Worm (Caenorhabditis elegans) whole organism, L4 larva: ENCODE results near the gene pyk-2.

Source experiments
- F10B5.3 ChIP-seq: sonication (generic microtip); optimal IDR thresholded peaks from 2 replicates; lab custom pipeline; 2016; ENCODE audit warnings: mild to moderate bottlenecking, missing genetic modification characterization, missing compliant biosample characterization
- F26F4.8 ChIP-seq: fragments of 200-800 bp; sonication (Bioruptor generic); conservative IDR thresholded peaks from 2 replicates; pipeline ENCODE4 v1.3.6; 2022; ENCODE audit warnings: missing genetic modification characterization, missing compliant biosample characterization
- T20F7.1 ChIP-seq: fragments of 200-800 bp; sonication (Bioruptor generic); optimal IDR thresholded peaks from 2 replicates; lab custom pipeline; 2018; ENCODE audit warnings: mild to moderate bottlenecking, missing genetic modification characterization, missing compliant biosample characterization
- T26A8.4 ChIP-seq: fragments of 200-800 bp; sonication (Bioruptor generic); IDR thresholded peaks from 2 replicates; pipeline ENCODE4 v1.3.6; 2022; ENCODE audit warnings: missing genetic modification characterization, missing compliant biosample characterization
- Y48G9A.11 ChIP-seq: fragments of 200-800 bp; sonication (Bioruptor generic); IDR thresholded peaks from 2 replicates; pipeline ENCODE4 v1.3.6; 2022; ENCODE audit warnings: missing genetic modification reagents, missing genetic modification characterization, missing compliant biosample characterization
- Y5F2A.4 ChIP-seq: fragments of 200-800 bp; sonication (Bioruptor generic); optimal IDR thresholded peaks from 2 replicates; lab custom pipeline; 2018; ENCODE audit warnings: mild to moderate bottlenecking, missing genetic modification characterization, missing compliant biosample characterization
- aha-1 ChIP-seq: fragments of 150-350 bp; peaks from one replicate; lab custom pipeline; 2014; ENCODE audit warnings: missing biosample characterization, missing genetic modification characterization
- ceh-20 ChIP-seq: fragments of 200-800 bp; sonication (Bioruptor generic); IDR thresholded peaks from 2 replicates; pipeline ENCODE4 v1.3.6; 2022; ENCODE audit warnings: missing genetic modification reagents, missing genetic modification characterization, missing compliant biosample characterization
- ceh-28 ChIP-seq: fragments of 150-350 bp; optimal IDR thresholded peaks from 2 replicates; lab custom pipeline; 2014; ENCODE audit warnings: missing biosample characterization, missing genetic modification reagents, missing genetic modification characterization
- ctbp-1 ChIP-seq: fragments of 200-800 bp; sonication (Bioruptor generic); IDR thresholded peaks from 2 replicates; pipeline ENCODE4 v1.3.6; 2022; ENCODE audit warnings: missing genetic modification reagents, missing genetic modification characterization, missing compliant biosample characterization
- daf-12 ChIP-seq: fragments of 150-350 bp; optimal IDR thresholded peaks from 2 replicates; lab custom pipeline; 2014; ENCODE audit warnings: missing biosample characterization, missing genetic modification reagents, missing genetic modification characterization
- daf-16 ChIP-seq, 3 experiments: sonication (generic microtip); optimal IDR thresholded peaks; 2 replicates each; lab custom pipeline; 2016 to 2017; ENCODE audit warnings: missing genetic modification characterization in 3 of 3, missing genetic modification reagents in 3 of 3, mild to moderate bottlenecking in 2 of 3, missing compliant biosample characterization in 2 of 3, missing biosample characterization in 1 of 3, moderate library complexity in 1 of 3
- dmd-9 ChIP-seq: fragments of 200-800 bp; sonication (Bioruptor generic); IDR thresholded peaks from 2 replicates; pipeline ENCODE4 v1.3.6; 2022; ENCODE audit warnings: missing genetic modification reagents, missing genetic modification characterization, missing compliant biosample characterization
- dpl-1 ChIP-seq: fragments of 150-350 bp; optimal IDR thresholded peaks from 2 replicates; lab custom pipeline; 2014; ENCODE audit warnings: missing biosample characterization, missing genetic modification reagents, missing genetic modification characterization
- jun-1 ChIP-seq: fragments of 150-350 bp; optimal IDR thresholded peaks from 2 replicates; lab custom pipeline; 2014; ENCODE audit warnings: missing biosample characterization, missing genetic modification reagents, missing genetic modification characterization
- lim-7 ChIP-seq: fragments of 200-800 bp; sonication (Bioruptor generic); IDR thresholded peaks from 2 replicates; pipeline ENCODE4 v1.3.6; 2022; ENCODE audit warnings: missing genetic modification characterization, missing compliant biosample characterization
- lin-29 ChIP-seq: fragments of 200-800 bp; sonication (Bioruptor generic); IDR thresholded peaks from 2 replicates; pipeline ENCODE4 v1.3.6; 2022; ENCODE audit warnings: missing genetic modification reagents, missing genetic modification characterization, missing compliant biosample characterization
- madf-9 ChIP-seq: fragments of 200-800 bp; sonication (Bioruptor generic); conservative IDR thresholded peaks from 2 replicates; pipeline ENCODE4 v1.3.6; 2022; ENCODE audit warnings: missing genetic modification reagents, missing genetic modification characterization, missing compliant biosample characterization
- mdt-29 ChIP-seq: fragments of 200-800 bp; sonication (Bioruptor generic); IDR thresholded peaks from 2 replicates; pipeline ENCODE4 v1.3.6; 2022; ENCODE audit warnings: missing genetic modification reagents, missing genetic modification characterization, missing compliant biosample characterization
- mxl-2 ChIP-seq: fragments of 200-800 bp; sonication (Bioruptor generic); conservative IDR thresholded peaks from 2 replicates; pipeline ENCODE4 v1.3.6; 2022; ENCODE audit warnings: missing genetic modification reagents, missing genetic modification characterization, missing compliant biosample characterization
- mxl-3 ChIP-seq: fragments of 200-800 bp; sonication (Bioruptor generic); optimal IDR thresholded peaks from 2 replicates; lab custom pipeline; 2018; ENCODE audit warnings: mild to moderate bottlenecking, missing genetic modification characterization, missing compliant biosample characterization
- nhr-10 ChIP-seq: fragments of 150-350 bp; optimal IDR thresholded peaks from 2 replicates; lab custom pipeline; 2014; ENCODE audit warnings: missing biosample characterization, missing genetic modification characterization
- nhr-111 ChIP-seq: fragments of 200-800 bp; sonication (Bioruptor generic); optimal IDR thresholded peaks from 2 replicates; lab custom pipeline; 2018; ENCODE audit warnings: mild to moderate bottlenecking, missing genetic modification characterization, missing compliant biosample characterization
- nhr-28 ChIP-seq: fragments of 150-350 bp; optimal IDR thresholded peaks from 2 replicates; lab custom pipeline; 2014; ENCODE audit warnings: missing biosample characterization, missing genetic modification characterization
- php-3 ChIP-seq: fragments of 200-800 bp; sonication (Bioruptor generic); IDR thresholded peaks from 2 replicates; pipeline ENCODE4 v1.3.6; 2022; ENCODE audit warnings: missing genetic modification reagents, missing genetic modification characterization, missing compliant biosample characterization
- rbr-2 ChIP-seq: sonication (generic microtip); optimal IDR thresholded peaks from 2 replicates; lab custom pipeline; 2016; ENCODE audit warnings: missing genotype, missing genetic modification characterization, missing compliant biosample characterization
- saeg-2 ChIP-seq: fragments of 200-800 bp; sonication (Bioruptor generic); IDR thresholded peaks from 2 replicates; pipeline ENCODE4 v1.3.6; 2022; ENCODE audit warnings: missing genetic modification reagents, missing genetic modification characterization, missing compliant biosample characterization
- snpc-4 ChIP-seq: fragments of 150-350 bp; optimal IDR thresholded peaks from 2 replicates; lab custom pipeline; 2014; ENCODE audit warnings: missing biosample characterization, missing genetic modification characterization
- unc-62 ChIP-seq, 3 experiments: fragments of 150-350 bp in 1 of 3; sonication (generic microtip); optimal IDR thresholded peaks in 2 of 3; peaks in 1 of 3; 1 replicate in 1 of 3; 2 replicates in 2 of 3; lab custom pipeline; 2014 to 2017; ENCODE audit warnings: missing biosample characterization in 3 of 3, missing genetic modification characterization in 3 of 3, missing genetic modification reagents in 3 of 3, missing genotype in 1 of 3
- ztf-11 ChIP-seq: fragments of 150-350 bp; optimal IDR thresholded peaks from 2 replicates; lab custom pipeline; 2014; ENCODE audit warnings: missing biosample characterization, missing genetic modification characterization

pyk-2 gene

DNA sequence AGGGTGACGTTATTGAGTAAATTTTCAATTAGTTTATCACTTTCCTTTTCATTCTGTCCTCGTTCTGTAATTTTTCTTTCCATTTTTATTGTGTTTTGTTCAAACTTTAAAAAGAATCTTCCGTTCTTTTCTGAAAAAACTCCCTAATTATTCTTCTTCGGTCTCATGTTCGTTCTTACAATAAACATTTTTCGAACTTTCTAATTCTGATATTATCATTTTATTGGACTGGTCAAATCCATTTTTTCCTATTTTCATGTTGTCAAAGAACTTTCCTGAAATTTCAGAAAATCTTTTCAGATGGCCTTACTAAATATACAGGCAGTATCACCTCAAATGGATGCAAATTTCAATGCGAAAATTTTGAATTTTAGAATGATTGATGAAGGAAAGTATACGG lies 45.7 kb upstream of the pyk-2 start, which contains the start of gene nish-1:
nish-1 (plus strand) TSS at position 301 of the 400 bp plus-strand sequence.
- TF ChIP-seq madf-9 (GFP tag; lab: Robert Waterston, UW), result no peak
- TF ChIP-seq lin-29, result no peak
- no peak for TF ChIP-seq ceh-20
- TF ChIP-seq nhr-10 (tag; lab: Kevin White, UChicago), result no peak
- no peak for TF ChIP-seq ceh-28
- TF ChIP-seq mxl-2, result no peak
- TF ChIP-seq lim-7 (GFP tag; lab: Robert Waterston, UW), result no peak
- TF ChIP-seq saeg-2 (GFP tag; lab: Robert Waterston, UW), result no peak
- TF ChIP-seq Y5F2A.4 (GFP tag; lab: Kevin White, UChicago), result no peak
- TF ChIP-seq dmd-9 (GFP tag; lab: Robert Waterston, UW), result no peak
- TF ChIP-seq nhr-28, result no peak
- TF ChIP-seq Y48G9A.11 (GFP tag; lab: Robert Waterston, UW), result no peak
- no peak for TF ChIP-seq snpc-4
- no peak for TF ChIP-seq T20F7.1 (GFP tag; lab: Kevin White, UChicago)
- TF ChIP-seq F10B5.3 (tag; lab: Kevin White, UChicago), result no peak
- no peak for TF ChIP-seq dpl-1 (GFP tag; lab: Kevin White, UChicago)

DNA sequence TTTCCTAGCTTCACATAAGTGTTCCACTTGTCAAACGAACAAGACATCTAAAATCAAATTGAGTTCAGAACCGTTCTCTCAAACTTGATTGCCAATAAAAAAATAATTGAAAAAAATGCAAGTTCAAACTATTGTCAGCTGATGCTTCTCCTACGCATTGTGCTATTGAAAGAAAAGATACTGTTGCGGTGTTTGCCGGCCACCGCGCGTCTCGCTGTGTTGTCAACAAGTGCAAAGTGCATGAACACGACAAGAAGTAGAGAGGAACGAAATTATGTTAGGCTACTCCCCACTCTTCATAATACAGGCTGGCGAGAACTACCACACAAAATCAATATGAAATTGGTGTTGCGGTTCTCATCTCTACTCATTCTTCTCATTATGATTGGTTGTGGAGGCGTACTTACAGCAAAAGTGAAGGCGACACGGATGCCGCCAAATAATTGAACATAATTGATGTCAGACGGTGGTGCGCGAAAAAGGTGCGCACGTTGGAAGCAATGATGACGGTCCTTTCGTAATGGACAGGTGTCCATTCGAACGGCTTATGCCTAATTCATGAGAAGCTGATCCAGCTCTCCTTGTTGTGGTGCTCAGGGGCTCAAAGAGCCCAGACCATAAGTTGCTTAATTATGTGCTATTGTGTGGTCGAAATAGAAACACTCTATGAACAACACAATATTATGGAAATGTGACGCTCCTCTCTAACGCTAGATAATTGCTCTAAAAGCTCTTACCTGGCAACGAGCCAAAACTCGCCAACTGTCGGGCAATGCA lies 42.2 kb upstream of the pyk-2 start:
- no peak for TF ChIP-seq daf-12 (tag; lab: Kevin White, UChicago)
- no peak for TF ChIP-seq nhr-111
- TF ChIP-seq F10B5.3 (tag; lab: Kevin White, UChicago), result no peak
- TF ChIP-seq mdt-29 (GFP tag; lab: Robert Waterston, UW), result no peak
- TF ChIP-seq unc-62 (GFP tag; optimal IDR thresholded peaks at IDR 0.05 in 1 of 2; lab: Kevin White, UChicago), result peak in 1 of 2 experiments; percentile 89
- no peak for TF ChIP-seq unc-62 (tag; optimal IDR thresholded peaks at IDR 0.05; lab: Kevin White, UChicago)
- TF ChIP-seq F26F4.8 (GFP tag; lab: Robert Waterston, UW), result 0 out of 2 replicates have a peak, but pooled peaks have one; percentile 9
- no peak for TF ChIP-seq daf-16 (GFP tag; optimal IDR thresholded peaks at IDR 0.05; lab: Kevin White, UChicago)
- peak; percentile 71 for TF ChIP-seq daf-16 (tag; optimal IDR thresholded peaks at IDR 0.05; lab: Kevin White, UChicago)

DNA sequence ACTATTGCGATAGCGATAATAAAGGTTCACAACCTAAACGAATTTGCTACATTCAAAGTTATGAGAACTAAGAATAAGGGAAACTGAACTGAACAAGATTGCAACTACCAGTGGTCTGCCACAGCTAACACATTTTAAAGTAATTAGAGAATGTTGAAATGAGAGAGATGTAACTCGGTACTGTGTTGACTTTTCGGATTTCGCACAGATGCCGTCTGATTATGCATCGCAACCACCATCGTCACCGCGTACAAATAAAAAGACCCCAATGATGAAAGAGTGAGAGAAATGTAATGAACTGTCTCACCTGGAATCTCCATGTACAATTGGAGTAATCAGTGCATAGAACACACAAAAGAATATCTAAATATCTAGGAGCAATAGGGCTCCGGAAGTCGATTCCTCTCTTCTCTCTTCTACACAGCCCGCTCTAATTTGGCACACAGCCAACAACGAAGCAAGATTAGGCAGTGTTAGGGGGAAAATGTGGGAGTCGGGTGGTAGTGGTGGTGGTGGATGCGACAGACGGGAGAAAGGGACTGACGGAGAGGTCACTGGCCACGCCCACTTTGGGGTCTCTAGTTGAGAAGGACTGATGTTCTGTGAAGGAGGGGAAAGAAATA lies 41.0 kb upstream of the pyk-2 start, which contains the start of gene F13E9.11:
F13E9.11 (minus strand) TSS at position 507 of the 623 bp plus-strand sequence.
- TF ChIP-seq php-3, result no peak
- TF ChIP-seq rbr-2 (tag; lab: Kevin White, UChicago), result peak; percentile 54
- 0 out of 2 replicates have a peak, but pooled peaks have one; percentile 10 for TF ChIP-seq ctbp-1
- peak in 1 of 2 experiments; percentile 97 for TF ChIP-seq unc-62 (GFP tag; optimal IDR thresholded peaks at IDR 0.05 in 1 of 2; lab: Kevin White, UChicago)
- no peak for TF ChIP-seq unc-62 (tag; optimal IDR thresholded peaks at IDR 0.05; lab: Kevin White, UChicago)
- TF ChIP-seq ceh-20, result no peak
- peak; percentile 95 for TF ChIP-seq aha-1 (tag; lab: Kevin White, UChicago)
- peak; percentile 14 for TF ChIP-seq mxl-3 (GFP tag; lab: Kevin White, UChicago)

DNA sequence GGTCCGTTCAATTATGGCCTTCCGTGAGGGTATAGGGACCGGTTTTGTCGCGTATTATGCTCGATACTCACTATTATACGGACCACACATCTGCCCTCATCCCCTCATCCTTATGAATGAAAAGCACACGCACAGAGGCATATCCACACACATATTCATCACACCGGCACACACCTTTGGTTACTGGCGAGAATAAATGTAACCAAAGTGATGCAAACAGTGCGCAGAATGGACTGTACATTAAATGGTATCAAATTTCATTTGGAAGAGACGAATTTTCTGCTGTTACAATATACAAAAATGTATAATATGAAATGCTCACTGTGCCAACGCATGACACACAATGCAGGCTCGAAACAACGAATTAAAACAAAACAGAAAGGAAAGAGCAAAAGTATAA lies 40.1 kb upstream of the pyk-2 start:
- TF ChIP-seq jun-1 (tag; lab: Kevin White, UChicago), result no peak
- peak; percentile 88 for TF ChIP-seq aha-1 (tag; lab: Kevin White, UChicago)
- peak in 1 of 2 experiments; percentile 44 for TF ChIP-seq unc-62 (GFP tag; optimal IDR thresholded peaks at IDR 0.05 in 1 of 2; lab: Kevin White, UChicago)
- no peak for TF ChIP-seq unc-62 (tag; optimal IDR thresholded peaks at IDR 0.05; lab: Kevin White, UChicago)
- TF ChIP-seq T26A8.4 (GFP tag; lab: Robert Waterston, UW), result no peak

DNA sequence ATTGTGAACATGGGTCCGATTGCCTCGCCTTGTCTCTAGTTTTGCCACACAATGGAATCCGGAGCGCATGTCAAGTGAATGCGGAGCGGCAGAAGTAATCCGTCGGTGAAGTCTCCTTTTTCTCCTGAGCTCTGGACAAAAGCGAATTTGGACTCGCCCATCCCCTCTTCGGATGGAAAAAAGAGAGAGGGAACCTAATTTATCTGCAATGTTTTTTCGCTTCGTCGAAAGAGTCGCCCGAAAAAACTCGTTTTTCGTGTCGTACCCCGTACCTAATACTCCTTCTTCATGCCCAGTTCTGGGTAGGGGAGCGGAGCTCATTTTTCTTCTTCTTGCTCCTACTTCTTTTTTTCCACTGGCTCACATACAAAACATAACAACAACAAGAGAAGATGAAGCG lies 39.6 kb upstream of the pyk-2 start:
- no peak for TF ChIP-seq mxl-3 (GFP tag; lab: Kevin White, UChicago)
- no peak for TF ChIP-seq ztf-11
